Fruit fly (Drosophila melanogaster): Measurements from ENCODE around the gene Obp93a.

- TF ChIP-seq CG8478 (optimal IDR thresholded peaks at IDR 0.05) (no peak), Dll (optimal IDR thresholded peaks at IDR 0.05) (no peak), usp (GFP tag; optimal IDR thresholded peaks at IDR 0.05) (no peak), psq (optimal IDR thresholded peaks at IDR 0.05) (no peak), EcR (GFP tag; optimal IDR thresholded peaks at IDR 0.05) (no peak), pan (optimal IDR thresholded peaks at IDR 0.05) (no peak)
These were observed 35.2 kb downstream of the Obp93a start for dm6 chr3R:21094292-21094691.

Measured in whole organism.